Worm (Caenorhabditis elegans) whole organism, L4 larva: ENCODE results near the gene F48E8.4.

Experiments
- R02D3.7 ChIP-seq: fragments of 150-350 bp; sonication (generic microtip); optimal IDR thresholded peaks from 3 replicates; lab custom pipeline; 2014; ENCODE audit warnings: missing biosample characterization, missing genetic modification characterization
- T20F7.1 ChIP-seq: fragments of 200-800 bp; sonication (Bioruptor generic); optimal IDR thresholded peaks from 2 replicates; lab custom pipeline; 2018; ENCODE audit warnings: mild to moderate bottlenecking, missing genetic modification characterization, missing compliant biosample characterization
- T26A8.4 ChIP-seq: fragments of 200-800 bp; sonication (Bioruptor generic); IDR thresholded peaks from 2 replicates; pipeline ENCODE4 v1.3.6; 2022; ENCODE audit warnings: missing genetic modification characterization, missing compliant biosample characterization
- Y105C5A.15 ChIP-seq: fragments of 200-800 bp; sonication (Bioruptor generic); IDR thresholded peaks from 2 replicates; pipeline ENCODE4 v1.3.6; 2022; ENCODE audit warnings: missing genetic modification characterization, missing compliant biosample characterization
- Y75B8A.6 ChIP-seq: fragments of 200-800 bp; sonication (Bioruptor generic); IDR thresholded peaks from 2 replicates; pipeline ENCODE4 v1.3.6; 2022; ENCODE audit warnings: missing genetic modification reagents, missing genetic modification characterization, missing compliant biosample characterization
- ama-1 ChIP-seq: fragments of 150-350 bp; optimal IDR thresholded peaks from 2 replicates; lab custom pipeline; 2014; ENCODE audit warnings: inconsistent platforms, mixed read lengths
- arid-1 ChIP-seq: fragments of 200-800 bp; sonication (Bioruptor generic); conservative IDR thresholded peaks from 2 replicates; pipeline ENCODE4 v1.3.6; 2022; ENCODE audit warnings: missing genetic modification reagents, missing genetic modification characterization, missing compliant biosample characterization
- daf-19 ChIP-seq: fragments of 200-800 bp; sonication (Bioruptor generic); conservative IDR thresholded peaks from 2 replicates; pipeline ENCODE4 v1.3.6; 2022; ENCODE audit warnings: missing genetic modification characterization, missing compliant biosample characterization
- dmd-6 ChIP-seq: fragments of 200-800 bp; sonication (Bioruptor generic); IDR thresholded peaks from 2 replicates; pipeline ENCODE4 v1.3.6; 2022; ENCODE audit warnings: missing genetic modification reagents, missing genetic modification characterization, missing compliant biosample characterization
- dmd-8 ChIP-seq: fragments of 200-800 bp; sonication (Bioruptor generic); IDR thresholded peaks from 2 replicates; pipeline ENCODE4 v1.3.6; 2022; ENCODE audit warnings: missing genetic modification characterization, missing compliant biosample characterization
- dmd-9 ChIP-seq: fragments of 200-800 bp; sonication (Bioruptor generic); IDR thresholded peaks from 2 replicates; pipeline ENCODE4 v1.3.6; 2022; ENCODE audit warnings: missing genetic modification reagents, missing genetic modification characterization, missing compliant biosample characterization
- dpl-1 ChIP-seq: fragments of 150-350 bp; optimal IDR thresholded peaks from 2 replicates; lab custom pipeline; 2014; ENCODE audit warnings: missing biosample characterization, missing genetic modification reagents, missing genetic modification characterization
- duxl-1 ChIP-seq: sonication (generic microtip); optimal IDR thresholded peaks from 2 replicates; lab custom pipeline; 2016; ENCODE audit warnings: mild to moderate bottlenecking, missing genetic modification characterization, moderate library complexity, missing compliant biosample characterization; ENCODE audit not compliant: poor library complexity
- dve-1 ChIP-seq: sonication (generic microtip); optimal IDR thresholded peaks from 2 replicates; lab custom pipeline; 2017; ENCODE audit warnings: antibody characterized with exemption, mild to moderate bottlenecking, missing genetic modification characterization, missing compliant biosample characterization; ENCODE audit not compliant: insufficient read depth
- hlh-11 ChIP-seq: fragments of 200-800 bp; sonication (Bioruptor generic); optimal IDR thresholded peaks from 2 replicates; lab custom pipeline; 2018; ENCODE audit warnings: mild to moderate bottlenecking, missing genetic modification characterization, missing compliant biosample characterization
- hlh-30 ChIP-seq: sonication (generic microtip); optimal IDR thresholded peaks from 2 replicates; lab custom pipeline; 2017; ENCODE audit warnings: antibody characterized with exemption, mild to moderate bottlenecking, missing genetic modification characterization, missing compliant biosample characterization; ENCODE audit not compliant: insufficient read depth
- jun-1 ChIP-seq: fragments of 150-350 bp; optimal IDR thresholded peaks from 2 replicates; lab custom pipeline; 2014; ENCODE audit warnings: missing biosample characterization, missing genetic modification reagents, missing genetic modification characterization
- lin-15B ChIP-seq: fragments of 150-350 bp; sonication (generic microtip); optimal IDR thresholded peaks from 3 replicates; lab custom pipeline; 2014; ENCODE audit warnings: missing biosample characterization, missing genetic modification characterization
- madf-9 ChIP-seq: fragments of 200-800 bp; sonication (Bioruptor generic); conservative IDR thresholded peaks from 2 replicates; pipeline ENCODE4 v1.3.6; 2022; ENCODE audit warnings: missing genetic modification reagents, missing genetic modification characterization, missing compliant biosample characterization
- mdt-29 ChIP-seq: fragments of 200-800 bp; sonication (Bioruptor generic); IDR thresholded peaks from 2 replicates; pipeline ENCODE4 v1.3.6; 2022; ENCODE audit warnings: missing genetic modification reagents, missing genetic modification characterization, missing compliant biosample characterization
- mep-1 ChIP-seq: fragments of 150-350 bp; sonication (generic microtip); optimal IDR thresholded peaks from 3 replicates; lab custom pipeline; 2014; ENCODE audit warnings: missing biosample characterization, missing genetic modification characterization
- mxl-2 ChIP-seq: fragments of 200-800 bp; sonication (Bioruptor generic); conservative IDR thresholded peaks from 2 replicates; pipeline ENCODE4 v1.3.6; 2022; ENCODE audit warnings: missing genetic modification reagents, missing genetic modification characterization, missing compliant biosample characterization
- nhr-11 ChIP-seq: fragments of 150-350 bp; optimal IDR thresholded peaks from 2 replicates; lab custom pipeline; 2014; ENCODE audit warnings: missing biosample characterization, missing genetic modification characterization
- nhr-25 ChIP-seq: sonication (generic microtip); optimal IDR thresholded peaks from 2 replicates; lab custom pipeline; 2017; ENCODE audit warnings: missing genetic modification characterization, mild to moderate bottlenecking, missing compliant biosample characterization, antibody characterized with exemption, moderate library complexity, borderline replicate concordance; ENCODE audit not compliant: insufficient read depth
- nhr-28 ChIP-seq: fragments of 150-350 bp; optimal IDR thresholded peaks from 2 replicates; lab custom pipeline; 2014; ENCODE audit warnings: missing biosample characterization, missing genetic modification characterization
- nhr-48 ChIP-seq: sonication (generic microtip); optimal IDR thresholded peaks from 2 replicates; lab custom pipeline; 2016; ENCODE audit warnings: mild to moderate bottlenecking, missing genetic modification characterization, missing compliant biosample characterization
- pha-4 ChIP-seq, 2 experiments: fragments of 150-350 bp in 1 of 2; fragments of 200-800 bp in 1 of 2; sonication (Bioruptor generic) in 1 of 2; IDR thresholded peaks in 1 of 2; optimal IDR thresholded peaks in 1 of 2; 2 replicates each; pipeline versions ENCODE4 v1.3.6 to Lab custom; 2014 to 2022; ENCODE audit warnings: missing genetic modification characterization in 2 of 2, missing genetic modification reagents in 2 of 2, missing biosample characterization in 1 of 2, missing compliant biosample characterization in 1 of 2
- php-3 ChIP-seq: fragments of 200-800 bp; sonication (Bioruptor generic); IDR thresholded peaks from 2 replicates; pipeline ENCODE4 v1.3.6; 2022; ENCODE audit warnings: missing genetic modification reagents, missing genetic modification characterization, missing compliant biosample characterization
- pqm-1 ChIP-seq: sonication (generic microtip); optimal IDR thresholded peaks from 2 replicates; lab custom pipeline; 2017; ENCODE audit warnings: missing biosample characterization, missing genetic modification characterization
- sdz-12 ChIP-seq: fragments of 200-800 bp; sonication (Bioruptor generic); optimal IDR thresholded peaks from 2 replicates; lab custom pipeline; 2018; ENCODE audit warnings: mild to moderate bottlenecking, missing genetic modification characterization, missing compliant biosample characterization
- snpc-1.2 ChIP-seq: fragments of 200-800 bp; sonication (Bioruptor generic); IDR thresholded peaks from 2 replicates; pipeline ENCODE4 v1.3.6; 2022; ENCODE audit warnings: missing genetic modification reagents, missing genetic modification characterization, missing compliant biosample characterization
- snpc-4 ChIP-seq: fragments of 150-350 bp; optimal IDR thresholded peaks from 2 replicates; lab custom pipeline; 2014; ENCODE audit warnings: missing biosample characterization, missing genetic modification characterization
- tag-97 ChIP-seq: fragments of 200-800 bp; sonication (Bioruptor generic); IDR thresholded peaks from 2 replicates; pipeline ENCODE4 v1.3.6; 2022; ENCODE audit warnings: missing genetic modification characterization, missing compliant biosample characterization
- tra-1 ChIP-seq: fragments of 200-800 bp; sonication (Bioruptor generic); IDR thresholded peaks from 2 replicates; pipeline ENCODE4 v1.3.6; 2022; ENCODE audit warnings: missing genetic modification reagents, missing genetic modification characterization, missing compliant biosample characterization
- unc-130 ChIP-seq: sonication (generic microtip); optimal IDR thresholded peaks from 2 replicates; lab custom pipeline; 2016; ENCODE audit warnings: missing genetic modification reagents, missing genetic modification characterization, missing compliant biosample characterization
- unc-62 ChIP-seq, 3 experiments: fragments of 150-350 bp in 1 of 3; sonication (generic microtip); optimal IDR thresholded peaks in 2 of 3; peaks in 1 of 3; 1 replicate in 1 of 3; 2 replicates in 2 of 3; lab custom pipeline; 2014 to 2017; ENCODE audit warnings: missing biosample characterization in 3 of 3, missing genetic modification characterization in 3 of 3, missing genetic modification reagents in 3 of 3, missing genotype in 1 of 3
- vab-7 ChIP-seq: fragments of 200-800 bp; sonication (Bioruptor generic); IDR thresholded peaks from 2 replicates; pipeline ENCODE4 v1.3.6; 2022; ENCODE audit warnings: missing genetic modification reagents, missing genetic modification characterization, missing compliant biosample characterization
- zfp-2 ChIP-seq: sonication (generic microtip); optimal IDR thresholded peaks from 2 replicates; lab custom pipeline; 2016; ENCODE audit warnings: mild to moderate bottlenecking, missing genetic modification characterization, missing compliant biosample characterization
- zfp-3 ChIP-seq: fragments of 200-800 bp; sonication (Bioruptor generic); conservative IDR thresholded peaks from 2 replicates; pipeline ENCODE4 v1.3.6; 2022; ENCODE audit warnings: missing genetic modification reagents, missing genetic modification characterization, missing compliant biosample characterization
- zip-11 ChIP-seq: fragments of 200-800 bp; sonication (Bioruptor generic); IDR thresholded peaks from 2 replicates; pipeline ENCODE4 v1.3.6; 2022; ENCODE audit warnings: missing genetic modification characterization, missing compliant biosample characterization
- ztf-7 ChIP-seq: fragments of 150-350 bp; optimal IDR thresholded peaks from 2 replicates; lab custom pipeline; 2014; ENCODE audit warnings: missing biosample characterization, missing genetic modification characterization

F48E8.4 gene

ce11 chrIII:5424363-5424762 is 29.0 kb upstream of the F48E8.4 start:
- TF ChIP-seq mep-1 (peak; percentile 13), pha-4 (GFP tag; IDR thresholded peaks at IDR 0.05; lab: Robert Waterston, UW) (no peak), pha-4 (tag; optimal IDR thresholded peaks at IDR 0.05; lab: Kevin White, UChicago) (peak; percentile 78), zfp-2 (no peak), unc-62 (GFP tag; optimal IDR thresholded peaks at IDR 0.05 in 1 of 2; lab: Kevin White, UChicago) (peak in 1 of 2 experiments; percentile 54), unc-62 (tag; optimal IDR thresholded peaks at IDR 0.05; lab: Kevin White, UChicago) (no peak), dve-1 (tag; lab: Kevin White, UChicago) (peak; percentile 9), R02D3.7 (tag; lab: Kevin White, UChicago) (no peak), hlh-11 (tag; lab: Kevin White, UChicago) (peak; percentile 45), hlh-30 (tag; lab: Kevin White, UChicago) (peak; percentile 63)
- TF ChIP-seq, all 104 proteins: peak for 6

DNA sequence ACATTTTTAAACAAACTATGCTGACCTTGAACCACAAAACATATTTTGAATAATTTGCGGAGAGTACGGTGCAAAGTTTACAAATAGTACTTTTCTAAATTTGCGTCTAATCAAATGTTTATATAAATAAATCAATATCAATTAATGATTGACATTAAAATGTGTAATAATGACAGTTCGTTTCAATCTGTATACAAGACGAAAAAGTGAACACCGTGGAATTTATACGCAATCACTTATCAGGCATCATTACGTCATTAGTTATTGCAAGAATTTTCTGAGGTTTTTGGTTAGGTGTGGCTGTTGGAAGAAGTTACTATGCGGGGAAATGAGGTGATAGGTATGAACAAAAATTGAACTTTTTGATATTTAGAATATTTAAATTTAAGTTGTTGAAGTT is 26.3 kb upstream of the F48E8.4 start:
- no peak for TF ChIP-seq Y105C5A.15 (GFP tag; lab: Robert Waterston, UW)
- TF ChIP-seq nhr-48 (tag; lab: Kevin White, UChicago): no peak
- no peak for TF ChIP-seq arid-1 (GFP tag; lab: Robert Waterston, UW)
- TF ChIP-seq nhr-11 (tag; lab: Kevin White, UChicago): no peak
- peak; percentile 13 for TF ChIP-seq T20F7.1 (GFP tag; lab: Kevin White, UChicago)
- TF ChIP-seq ztf-7 (tag; lab: Kevin White, UChicago): no peak
- TF ChIP-seq dmd-9 (GFP tag; lab: Robert Waterston, UW): no peak
- no peak for TF ChIP-seq dve-1 (tag; lab: Kevin White, UChicago)
- no peak for TF ChIP-seq tag-97 (GFP tag; lab: Robert Waterston, UW)
- peak; percentile 68 for TF ChIP-seq dmd-6
- no peak for TF ChIP-seq zfp-3
- no peak for TF ChIP-seq zfp-2
- TF ChIP-seq, all 104 proteins: peak for 2

ce11 chrIII:5436306-5436705 is 17.1 kb upstream of the F48E8.4 start:
- no peak for TF ChIP-seq T20F7.1 (GFP tag; lab: Kevin White, UChicago)
- TF ChIP-seq dpl-1 (GFP tag; lab: Kevin White, UChicago): no peak
- TF ChIP-seq duxl-1: no peak
- peak in 1 of 2 experiments; percentile 37 for TF ChIP-seq unc-62 (GFP tag; optimal IDR thresholded peaks at IDR 0.05 in 1 of 2; lab: Kevin White, UChicago)
- no peak for TF ChIP-seq unc-62 (tag; optimal IDR thresholded peaks at IDR 0.05; lab: Kevin White, UChicago)
- TF ChIP-seq vab-7 (GFP tag; lab: Robert Waterston, UW): no peak
- no peak for TF ChIP-seq T26A8.4 (GFP tag; lab: Robert Waterston, UW)
- TF ChIP-seq snpc-4 (tag; lab: Kevin White, UChicago): no peak
- TF ChIP-seq mdt-29 (GFP tag; lab: Robert Waterston, UW): no peak
- TF ChIP-seq tra-1: no peak
- TF ChIP-seq, all 104 proteins: peak for 1

DNA sequence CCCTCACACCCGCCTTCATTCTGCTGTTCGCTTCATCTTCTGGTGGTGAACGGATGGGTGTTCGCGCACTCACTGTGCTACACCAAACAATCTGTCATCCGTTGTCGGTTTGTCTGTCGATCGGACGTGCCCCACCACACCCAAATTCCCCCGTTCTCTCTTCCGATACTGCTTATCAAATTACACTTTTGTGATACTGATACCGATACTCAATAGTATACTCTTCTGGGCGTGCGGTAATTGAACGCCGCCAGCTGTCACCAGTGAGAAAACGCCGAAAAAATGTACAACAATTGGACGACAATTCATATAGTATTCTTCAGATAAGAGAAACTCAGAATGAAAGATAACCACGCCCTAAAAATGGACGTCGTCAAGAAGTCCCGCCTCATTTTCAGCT is 15.3 kb upstream of the F48E8.4 start:
- TF ChIP-seq php-3 (no peak), snpc-4 (tag; lab: Kevin White, UChicago) (no peak), pha-4 (GFP tag; IDR thresholded peaks at IDR 0.05; lab: Robert Waterston, UW) (no peak), pha-4 (tag; optimal IDR thresholded peaks at IDR 0.05; lab: Kevin White, UChicago) (no peak), mdt-29 (GFP tag; lab: Robert Waterston, UW) (no peak), dmd-6 (peak; percentile 55), nhr-25 (tag; lab: Kevin White, UChicago) (no peak), snpc-1.2 (GFP tag; lab: Robert Waterston, UW) (no peak), nhr-28 (tag; lab: Kevin White, UChicago) (peak; percentile 19), mxl-2 (GFP tag; lab: Robert Waterston, UW) (no peak), R02D3.7 (tag; lab: Kevin White, UChicago) (no peak), daf-19 (GFP tag; lab: Robert Waterston, UW) (no peak), sdz-12 (GFP tag; lab: Kevin White, UChicago) (no peak), hlh-11 (tag; lab: Kevin White, UChicago) (peak; percentile 58), zip-11 (no peak), jun-1 (tag; lab: Kevin White, UChicago) (no peak), dmd-8 (GFP tag; lab: Robert Waterston, UW) (no peak), dve-1 (tag; lab: Kevin White, UChicago) (no peak), dmd-9 (GFP tag; lab: Robert Waterston, UW) (no peak), lin-15B (tag; lab: Kevin White, UChicago) (no peak), Y105C5A.15 (GFP tag; lab: Robert Waterston, UW) (no peak), T20F7.1 (GFP tag; lab: Kevin White, UChicago) (no peak), unc-130 (GFP tag; lab: Kevin White, UChicago) (no peak), madf-9 (GFP tag; lab: Robert Waterston, UW) (no peak), ama-1 (lab: Kevin White, UChicago) (no peak), zfp-3 (no peak), duxl-1 (no peak), pqm-1 (tag; lab: Kevin White, UChicago) (peak; percentile 31), Y75B8A.6 (GFP tag; lab: Robert Waterston, UW) (no peak)
